Fruit fly (Drosophila melanogaster) whole organism, embryonic: ENCODE results near the gene Vm26Ab.

Experiments
- Side ChIP-seq: fragments of 200-800 bp; sonication (Bioruptor generic); optimal IDR thresholded peaks from 2 replicates; lab custom pipeline; 2016; ENCODE audit warnings: missing biosample characterization, missing genetic modification characterization
- seq ChIP-seq: fragments of 200-800 bp; sonication (Bioruptor generic); IDR thresholded peaks from 2 replicates; pipeline ENCODE4 v1.3.6; 2022; ENCODE audit warnings: missing biosample characterization, missing genetic modification characterization
- sna ChIP-seq: fragments of 200-800 bp; sonication (Bioruptor generic); IDR thresholded peaks from 2 replicates; pipeline ENCODE4 v1.3.6; 2022; ENCODE audit warnings: missing biosample characterization, missing genetic modification characterization; ENCODE audit not compliant: partially characterized antibody
- stc ChIP-seq: fragments of 200-800 bp; sonication (Bioruptor generic); IDR thresholded peaks from 2 replicates; pipeline ENCODE4 v1.3.6; 2022; ENCODE audit warnings: missing biosample characterization, missing genetic modification characterization

DNA sequence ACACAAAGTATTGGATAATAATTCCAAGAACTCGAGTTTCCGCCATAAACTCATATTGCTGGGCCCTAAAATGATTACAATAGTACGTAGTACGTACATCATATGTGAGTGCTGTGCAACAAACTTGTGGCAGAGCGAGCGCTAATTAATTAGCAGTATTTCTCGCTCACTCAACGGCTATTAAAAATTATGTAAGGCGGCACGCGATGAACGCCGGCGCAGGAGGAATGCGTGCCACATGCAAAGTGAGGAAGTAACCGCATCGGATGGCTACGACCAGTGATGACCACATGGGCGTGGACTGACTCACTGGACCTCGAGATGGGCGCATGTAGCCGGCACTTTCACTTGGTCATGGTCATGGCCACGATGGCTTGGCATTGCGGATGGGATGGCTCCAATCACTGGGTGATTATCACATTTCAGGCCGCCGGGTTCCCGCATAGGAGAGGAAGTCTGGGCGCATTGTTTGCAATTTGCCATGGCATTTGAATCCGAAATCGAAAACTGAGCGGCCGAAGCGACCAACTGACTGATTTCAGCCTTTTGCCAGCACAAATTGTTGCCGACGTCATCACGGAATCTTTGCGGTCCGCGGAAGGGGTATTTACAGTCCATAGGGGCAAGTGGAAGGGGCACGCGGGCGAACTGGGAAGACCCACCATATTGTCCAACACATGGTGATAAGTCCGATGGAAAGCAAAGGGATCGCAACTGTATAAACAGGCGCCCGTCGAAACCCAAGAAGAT is 4.5 kb downstream of the Vm26Ab start:
- TF ChIP-seq seq (GFP tag; lab: Robert Waterston, UW) (no peak), sna (GFP tag; lab: Robert Waterston, UW) (no peak), stc (GFP tag; lab: Robert Waterston, UW) (no peak), Side (GFP tag; lab: Kevin White, UChicago) (no peak)
